Fruit fly (Drosophila melanogaster): ENCODE measurements around the gene lwr.

- TF ChIP-seq Pif1A (GFP tag; optimal IDR thresholded peaks at IDR 0.05) (no peak), Ets98B (GFP tag; IDR thresholded peaks at IDR 0.05) (no peak), gl (tag; optimal IDR thresholded peaks at IDR 0.05) (no peak), CG15710 (tag; optimal IDR thresholded peaks at IDR 0.05) (no peak), CG10348 (GFP tag; IDR thresholded peaks at IDR 0.05) (no peak), fd96Ca (GFP tag; IDR thresholded peaks at IDR 0.05) (no peak), D1 (tag; optimal IDR thresholded peaks at IDR 0.05) (no peak), CG34367 (tag; optimal IDR thresholded peaks at IDR 0.05) (no peak), CG8301 (tag; optimal IDR thresholded peaks at IDR 0.05) (no peak)
Observed at dm6 chr2L:559770-560567, 17.6 kb upstream of the lwr start, which contains the start of gene rempA.

All from whole organism, pupa.